Worm (Caenorhabditis elegans): Measurements from ENCODE around the gene acp-4.
A peak's percentile ranks its signal among the peaks of the same experiment; 100 is the strongest.

The acp-4 gene

DNA sequence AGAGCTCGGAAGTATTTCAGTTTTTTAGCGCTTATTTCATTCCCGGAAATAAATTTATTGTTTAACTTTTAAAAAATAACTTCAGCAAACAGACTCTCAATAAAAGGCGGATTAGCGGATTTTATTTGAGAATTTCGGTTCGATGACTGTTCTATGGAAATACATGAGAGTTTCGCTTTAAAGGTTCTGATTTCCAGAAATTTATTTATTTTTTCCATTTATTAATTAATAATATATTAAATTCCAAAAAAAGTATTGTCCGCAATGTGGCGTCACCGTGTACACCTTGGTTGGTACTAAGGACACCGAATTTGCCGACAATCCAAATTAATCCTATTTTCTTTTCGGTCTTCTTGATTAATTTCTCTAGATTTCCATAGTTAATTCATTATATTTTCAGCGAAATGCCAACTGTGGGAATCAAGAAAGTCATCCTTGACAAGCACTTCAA is 29.6 kb upstream of the acp-4 start, which contains the start of gene fars-3 (continued):
- peak; percentile 27 for TF ChIP-seq nhr-102 (tag; optimal IDR thresholded peaks at IDR 0.05)
- no peak for TF ChIP-seq mxl-3 (GFP tag; optimal IDR thresholded peaks at IDR 0.05)
- no peak for TF ChIP-seq nhr-76 (tag; optimal IDR thresholded peaks at IDR 0.05)
- TF ChIP-seq lin-38 (GFP tag; IDR thresholded peaks at IDR 0.05): peak; percentile 67; the same call in 1 of the 2 replicates
- TF ChIP-seq duxl-1 (tag; optimal IDR thresholded peaks at IDR 0.05; ENCODE audit: poor library complexity): peak; percentile 37
- no peak for TF ChIP-seq ZK337.2 (GFP tag; IDR thresholded peaks at IDR 0.05)
- no peak for TF ChIP-seq ceh-32 (tag; optimal IDR thresholded peaks at IDR 0.05; ENCODE audit: poor library complexity)
- TF ChIP-seq zfp-3 (GFP tag; conservative IDR thresholded peaks at IDR 0.05): 0 out of 2 replicates have a peak, but pooled peaks have one; percentile 10

DNA sequence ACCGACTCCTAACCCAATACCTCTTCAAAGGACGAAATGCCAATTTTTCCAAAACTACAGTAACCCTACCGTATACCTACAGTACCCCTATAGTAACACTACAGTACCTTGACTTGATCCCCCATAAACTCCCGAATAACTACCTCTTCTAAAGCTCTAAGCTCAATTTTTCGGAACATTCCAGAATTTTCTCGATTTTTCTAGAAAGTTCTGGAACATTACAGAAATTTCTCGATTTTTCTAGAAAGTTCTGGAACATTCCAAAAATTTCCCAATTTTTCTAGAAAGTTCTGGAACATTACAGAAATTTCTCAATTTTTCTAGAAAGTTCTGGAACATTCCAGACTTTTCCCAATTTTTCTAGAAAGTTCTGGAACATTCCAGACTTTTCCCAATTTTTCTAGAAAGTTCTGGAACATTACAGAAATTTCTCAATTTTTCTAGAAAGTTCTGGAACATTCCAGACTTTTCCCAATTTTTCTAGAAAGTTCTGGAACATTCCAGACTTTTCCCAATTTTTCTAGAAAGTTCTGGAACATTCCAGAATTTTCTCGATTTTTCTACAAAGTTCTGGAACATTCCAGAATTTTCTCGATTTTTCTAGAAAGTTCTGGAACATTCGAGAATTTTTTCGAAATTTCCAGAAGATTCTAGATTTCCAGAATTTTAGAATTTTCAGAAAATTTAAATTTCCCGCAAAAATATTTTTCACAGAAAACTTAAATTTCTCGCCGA is 25.1 kb upstream of the acp-4 start:
- TF ChIP-seq arid-1 (GFP tag; conservative IDR thresholded peaks at IDR 0.05): peak; percentile 34; the same call in 1 of the 2 replicates

DNA sequence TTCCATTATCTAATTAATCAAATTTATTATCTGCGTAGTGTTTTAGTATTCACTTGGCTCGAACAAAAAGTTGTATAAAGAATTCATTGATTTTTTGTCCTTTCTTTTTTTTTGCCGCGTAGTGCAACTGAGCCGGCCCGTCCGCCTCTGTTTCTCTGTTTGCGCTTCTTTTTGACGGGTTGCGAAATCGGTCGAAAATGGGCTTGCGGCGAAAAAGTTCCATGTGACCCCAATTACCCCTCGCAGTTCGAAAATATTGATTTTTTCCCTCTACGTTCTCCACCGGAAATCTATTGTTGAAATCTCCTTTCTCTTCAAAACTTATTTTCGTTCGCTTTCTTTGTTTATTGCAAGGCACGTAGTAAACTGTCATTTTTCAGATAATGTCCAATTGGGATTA is 22.5 kb upstream of the acp-4 start, which contains the start of gene zyg-9:
TSS of gene zyg-9 (plus strand) at position 381 of the 400 bp plus-strand sequence.
- TF ChIP-seq Y5F2A.4 (GFP tag; optimal IDR thresholded peaks at IDR 0.05) (no peak), lin-29 (GFP tag; IDR thresholded peaks at IDR 0.05) (no peak), ceh-28 (tag; optimal IDR thresholded peaks at IDR 0.05) (peak; percentile 11), ZK546.5 (tag; optimal IDR thresholded peaks at IDR 0.05) (no peak), mxl-3 (GFP tag; optimal IDR thresholded peaks at IDR 0.05) (no peak), mdt-29 (GFP tag; IDR thresholded peaks at IDR 0.05) (no peak), hlh-30 (tag; optimal IDR thresholded peaks at IDR 0.05; ENCODE audit: insufficient read depth) (peak; percentile 83), dve-1 (tag; optimal IDR thresholded peaks at IDR 0.05; ENCODE audit: insufficient read depth) (peak; percentile 7), aly-2 (tag; optimal IDR thresholded peaks at IDR 0.05) (no peak), snpc-4 (tag; optimal IDR thresholded peaks at IDR 0.05) (no peak), aha-1 (tag) (peak; percentile 64), php-3 (GFP tag; IDR thresholded peaks at IDR 0.05) (no peak), ceh-62 (tag; optimal IDR thresholded peaks at IDR 0.05) (no peak), daf-12 (tag; optimal IDR thresholded peaks at IDR 0.05) (no peak), hif-1 (tag; optimal IDR thresholded peaks at IDR 0.05) (peak in 1 of 2 experiments; percentile 22), unc-130 (GFP tag; optimal IDR thresholded peaks at IDR 0.05) (no peak), duxl-1 (tag; optimal IDR thresholded peaks at IDR 0.05; ENCODE audit: poor library complexity) (no peak), nhr-11 (tag; optimal IDR thresholded peaks at IDR 0.05) (no peak), daf-16 (GFP tag; optimal IDR thresholded peaks at IDR 0.05) (no peak), daf-16 (tag; optimal IDR thresholded peaks at IDR 0.05) (no peak), egl-43 (GFP tag; IDR thresholded peaks at IDR 0.05) (peak; percentile 28; the same call in 1 of the 2 replicates), mep-1 (tag; optimal IDR thresholded peaks at IDR 0.05) (peak; percentile 10), lin-13 (GFP tag; optimal IDR thresholded peaks at IDR 0.05) (no peak), egl-27 (tag; optimal IDR thresholded peaks at IDR 0.05) (no peak), tag-97 (GFP tag; IDR thresholded peaks at IDR 0.05) (no peak), zag-1 (tag; optimal IDR thresholded peaks at IDR 0.05) (no peak), ama-1 (optimal IDR thresholded peaks at IDR 0.05) (no peak), mes-2 (tag; optimal IDR thresholded peaks at IDR 0.05; ENCODE audit: poor library complexity, severe bottlenecking) (peak; percentile 37), ctbp-1 (GFP tag; IDR thresholded peaks at IDR 0.05) (no peak), T20F7.1 (GFP tag; optimal IDR thresholded peaks at IDR 0.05) (no peak), unc-39 (tag; optimal IDR thresholded peaks at IDR 0.05) (no peak), hlh-11 (tag; optimal IDR thresholded peaks at IDR 0.05) (peak; percentile 24), lsy-2 (tag; optimal IDR thresholded peaks at IDR 0.05) (peak in 1 of 2 experiments; percentile 60), mdl-1 (tag; optimal IDR thresholded peaks at IDR 0.05) (no peak), dmd-8 (GFP tag; IDR thresholded peaks at IDR 0.05) (no peak), hmg-1.1 (GFP tag; IDR thresholded peaks at IDR 0.05) (0 out of 2 replicates have a peak, but pooled peaks have one; percentile 32), ceh-20 (GFP tag; IDR thresholded peaks at IDR 0.05) (no peak), gei-8 (GFP tag; optimal IDR thresholded peaks at IDR 0.05) (no peak), dmd-9 (GFP tag; IDR thresholded peaks at IDR 0.05) (no peak)
